Worm (Caenorhabditis elegans) whole organism, L4/young adult: ENCODE data around the gene T12A7.10.

ENCODE experiments used
- dao-5 ChIP-seq: sonication (generic microtip); optimal IDR thresholded peaks from 2 replicates; lab custom pipeline; 2016; ENCODE audit warnings: missing genotype, missing genetic modification characterization, moderate library complexity, missing compliant biosample characterization
- him-1 ChIP-seq: sonication (generic microtip); optimal IDR thresholded peaks from 2 replicates; lab custom pipeline; 2016; ENCODE audit warnings: missing genotype, missing genetic modification reagents, missing genetic modification characterization, missing compliant biosample characterization

DNA sequence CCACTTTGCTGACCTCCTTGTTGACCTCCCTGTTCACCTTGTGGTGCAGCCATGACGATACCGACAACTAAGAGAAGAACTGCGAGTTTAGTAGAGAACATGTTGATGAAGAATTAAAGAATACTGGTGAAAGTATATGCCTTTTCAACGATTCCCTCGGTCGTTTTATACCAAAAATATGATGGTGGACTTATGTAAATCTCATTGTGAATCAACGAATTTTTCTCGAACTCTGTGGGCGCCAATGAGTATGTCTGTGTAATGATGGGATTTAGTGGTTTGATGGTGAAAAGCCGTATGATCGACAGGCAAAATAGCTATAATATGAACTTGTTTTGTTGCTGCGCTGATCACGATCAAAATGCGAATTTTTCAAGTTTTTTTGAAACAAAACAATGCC, 17.6 kb downstream of the T12A7.10 start, which contains the start of gene K01A6.8:
- TF ChIP-seq dao-5 (tag; lab: Kevin White, UChicago) (no peak), him-1 (no peak)
